Worm (Caenorhabditis elegans): Measurements from ENCODE around the gene K08F8.15.
A peak's percentile ranks its signal among the peaks of the same experiment; 100 is the strongest.

The K08F8.15 gene

ce11 chrII:8765131-8765530 lies 1.5 kb upstream of the K08F8.15 start (continued):
- TF ChIP-seq unc-130 (GFP tag; optimal IDR thresholded peaks at IDR 0.05) (no peak), gei-8 (GFP tag; optimal IDR thresholded peaks at IDR 0.05) (peak; percentile 27), aly-2 (tag; optimal IDR thresholded peaks at IDR 0.05) (no peak), lin-39 (tag; optimal IDR thresholded peaks at IDR 0.05) (no peak), zag-1 (tag; optimal IDR thresholded peaks at IDR 0.05) (no peak), jun-1 (tag; optimal IDR thresholded peaks at IDR 0.05) (no peak), unc-39 (tag; optimal IDR thresholded peaks at IDR 0.05) (no peak), zip-11 (GFP tag; IDR thresholded peaks at IDR 0.05) (no peak), hlh-30 (tag; optimal IDR thresholded peaks at IDR 0.05; ENCODE audit: insufficient read depth) (peak; percentile 72), daf-19 (GFP tag; conservative IDR thresholded peaks at IDR 0.05) (no peak), lin-15B (tag; optimal IDR thresholded peaks at IDR 0.05) (no peak)

ce11 chrII:8766897-8767296 lies 288 bp downstream of the K08F8.15 start, which contains the start of gene pah-1:
Gene pah-1, minus strand, starts transcription at chrII:8766997.
- no peak for TF ChIP-seq fkh-10 (GFP tag; optimal IDR thresholded peaks at IDR 0.05)
- no peak for TF ChIP-seq ces-1 (GFP tag; optimal IDR thresholded peaks at IDR 0.05)
- TF ChIP-seq snpc-1.2 (GFP tag; IDR thresholded peaks at IDR 0.05): no peak
- no peak for TF ChIP-seq daf-16 (GFP tag; optimal IDR thresholded peaks at IDR 0.05)
- no peak for TF ChIP-seq daf-16 (tag; optimal IDR thresholded peaks at IDR 0.05)
- no peak for TF ChIP-seq daf-12 (tag; optimal IDR thresholded peaks at IDR 0.05)
- TF ChIP-seq ceh-62 (tag; optimal IDR thresholded peaks at IDR 0.05): no peak
- TF ChIP-seq nhr-111 (GFP tag; optimal IDR thresholded peaks at IDR 0.05): no peak
- TF ChIP-seq hif-1 (tag; optimal IDR thresholded peaks at IDR 0.05): no peak
- no peak for TF ChIP-seq nhr-28 (tag; optimal IDR thresholded peaks at IDR 0.05)
- TF ChIP-seq ZK546.5 (tag; optimal IDR thresholded peaks at IDR 0.05): no peak
- TF ChIP-seq mxl-2 (GFP tag; conservative IDR thresholded peaks at IDR 0.05): no peak

- TF ChIP-seq hlh-30 (tag; optimal IDR thresholded peaks at IDR 0.05; ENCODE audit: insufficient read depth): peak; percentile 30
- no peak for TF ChIP-seq nhr-6 (tag; optimal IDR thresholded peaks at IDR 0.05)
- TF ChIP-seq mep-1 (tag; optimal IDR thresholded peaks at IDR 0.05): peak; percentile 48
- TF ChIP-seq dmd-8 (GFP tag; IDR thresholded peaks at IDR 0.05): no peak
- TF ChIP-seq Y75B8A.6 (GFP tag; IDR thresholded peaks at IDR 0.05): no peak
- TF ChIP-seq fos-1 (tag; optimal IDR thresholded peaks at IDR 0.05): no peak
- TF ChIP-seq pha-4 (GFP tag; IDR thresholded peaks at IDR 0.05): no peak
- no peak for TF ChIP-seq pha-4 (tag; optimal IDR thresholded peaks at IDR 0.05)
- TF ChIP-seq cey-2 (tag; optimal IDR thresholded peaks at IDR 0.05; ENCODE audit: borderline replicate concordance, insufficient read depth): no peak
- TF ChIP-seq nhr-48 (tag; optimal IDR thresholded peaks at IDR 0.05): no peak
- no peak for TF ChIP-seq dmd-9 (GFP tag; IDR thresholded peaks at IDR 0.05)
- no peak for TF ChIP-seq ceh-82 (tag; optimal IDR thresholded peaks at IDR 0.05)
- no peak for TF ChIP-seq F37D6.2 (tag; optimal IDR thresholded peaks at IDR 0.05)
- no peak for TF ChIP-seq hif-1 (tag; optimal IDR thresholded peaks at IDR 0.05)
- no peak for TF ChIP-seq zag-1 (tag; optimal IDR thresholded peaks at IDR 0.05)
- no peak for TF ChIP-seq nhr-41 (GFP tag; IDR thresholded peaks at IDR 0.05)
- no peak for TF ChIP-seq nhr-42 (GFP tag; IDR thresholded peaks at IDR 0.05)
- TF ChIP-seq unc-62 (GFP tag; optimal IDR thresholded peaks at IDR 0.05 in 1 of 2): peak in 1 of 2 experiments; percentile 57
- TF ChIP-seq unc-62 (tag; optimal IDR thresholded peaks at IDR 0.05): no peak
- TF ChIP-seq dve-1 (tag; optimal IDR thresholded peaks at IDR 0.05; ENCODE audit: insufficient read depth): peak; percentile 25
- TF ChIP-seq php-3 (GFP tag; IDR thresholded peaks at IDR 0.05): no peak
- no peak for TF ChIP-seq Y48G9A.11 (GFP tag; IDR thresholded peaks at IDR 0.05)
- no peak for TF ChIP-seq F49E8.2 (tag; optimal IDR thresholded peaks at IDR 0.05; ENCODE audit: borderline replicate concordance)
- no peak for TF ChIP-seq egl-27 (tag; optimal IDR thresholded peaks at IDR 0.05)
- TF ChIP-seq mdt-29 (GFP tag; IDR thresholded peaks at IDR 0.05): no peak
- no peak for TF ChIP-seq nhr-102 (tag; optimal IDR thresholded peaks at IDR 0.05)
- TF ChIP-seq ztf-7 (tag; optimal IDR thresholded peaks at IDR 0.05): no peak
- no peak for TF ChIP-seq F26F4.8 (GFP tag; conservative IDR thresholded peaks at IDR 0.05)
- no peak for TF ChIP-seq daf-19 (GFP tag; conservative IDR thresholded peaks at IDR 0.05)
- TF ChIP-seq aha-1 (tag): no peak
- no peak for TF ChIP-seq madf-5 (GFP tag; IDR thresholded peaks at IDR 0.05)
- TF ChIP-seq egl-43 (GFP tag; IDR thresholded peaks at IDR 0.05): no peak
Observed at ce11 chrII:8769375-8769774, 2.8 kb downstream of the K08F8.15 start.

All from whole organism, L4 larva.